Fruit fly (Drosophila melanogaster): ENCODE results near the gene CG14881.
A peak's percentile ranks its signal among the peaks of the same experiment; 100 is the strongest.

Gene CG14881

DNA sequence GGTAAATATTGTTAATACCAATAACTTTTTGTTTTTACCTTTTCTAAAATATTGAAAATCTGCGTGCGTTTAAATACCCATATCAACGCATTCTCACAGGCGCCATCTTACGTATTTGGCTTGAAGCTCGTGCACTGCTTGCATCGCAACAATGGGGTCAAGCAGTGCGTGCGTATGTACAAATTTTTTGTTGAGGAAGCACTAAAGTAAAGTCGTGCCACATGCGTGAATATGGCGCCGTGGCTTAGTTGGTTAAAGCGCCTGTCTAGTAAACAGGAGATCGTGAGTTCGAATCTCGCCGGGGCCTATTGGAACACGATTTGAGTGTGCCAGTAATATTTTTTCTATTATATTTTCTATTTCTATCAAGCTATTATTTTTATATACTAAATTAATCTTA lies 3.0 kb upstream of the CG14881 start:
- peak; percentile 25 for TF ChIP-seq CG17801 (GFP tag; optimal IDR thresholded peaks at IDR 0.05; ENCODE audit: partially characterized antibody)

DNA sequence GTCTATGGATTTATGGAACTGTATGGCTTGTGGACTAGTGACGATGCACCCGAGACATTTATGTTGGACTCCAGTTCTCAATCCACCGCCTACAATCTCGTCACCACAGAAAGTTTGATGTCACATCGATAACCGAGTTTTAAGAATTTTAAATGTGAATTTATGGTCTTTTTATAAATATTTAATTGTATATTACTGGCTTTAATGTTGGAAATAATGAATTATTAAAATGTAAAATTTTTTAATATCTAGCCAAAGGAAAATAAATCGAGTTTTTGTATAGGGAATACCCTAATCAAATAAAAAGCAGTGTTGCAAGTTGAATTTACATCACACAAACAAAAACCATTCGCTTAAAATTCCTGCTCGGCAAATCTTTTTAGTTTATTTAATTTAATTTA lies 2.0 kb upstream of the CG14881 start, which contains the start of gene Fntb:
Fntb (plus strand) TSS at position 334 of the 401 bp plus-strand sequence.
- peak; percentile 79 for TF ChIP-seq CG17801 (GFP tag; optimal IDR thresholded peaks at IDR 0.05; ENCODE audit: partially characterized antibody)

DNA sequence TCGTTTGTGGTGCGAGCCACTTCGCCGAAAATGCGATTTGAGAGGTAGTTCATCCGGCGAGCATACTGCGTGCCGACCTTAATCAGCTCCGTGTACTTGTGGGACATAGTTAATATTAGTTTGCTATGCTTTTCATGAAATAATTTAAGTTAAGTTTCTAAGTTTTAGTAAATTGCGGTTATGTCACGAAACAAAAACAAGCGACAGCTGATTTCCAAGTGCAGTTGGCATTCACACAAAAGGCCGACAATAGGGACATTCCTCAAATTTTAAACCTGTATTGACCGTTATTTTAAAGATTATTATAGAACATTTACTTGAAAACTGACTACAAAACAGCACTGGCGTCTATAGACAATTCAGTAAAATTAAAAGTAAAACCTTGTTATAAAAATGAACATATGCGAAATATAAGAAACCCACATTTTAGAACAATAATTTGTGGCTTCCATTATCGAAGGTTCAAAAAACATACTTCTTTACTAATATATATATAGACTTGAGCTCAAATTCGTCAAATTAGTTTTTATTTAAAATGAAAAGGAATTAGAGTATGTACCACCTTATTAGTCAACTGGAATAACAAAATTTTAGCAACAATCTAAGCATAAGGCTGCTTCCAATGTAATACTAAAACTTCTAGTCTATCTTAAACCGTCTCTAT lies 1.8 kb downstream of the CG14881 start, which contains the start of gene mRpS33:
mRpS33 (minus strand) TSS at position 224 of the 664 bp plus-strand sequence.
- TF ChIP-seq CG17801 (GFP tag; optimal IDR thresholded peaks at IDR 0.05; ENCODE audit: partially characterized antibody) = no peak

DNA sequence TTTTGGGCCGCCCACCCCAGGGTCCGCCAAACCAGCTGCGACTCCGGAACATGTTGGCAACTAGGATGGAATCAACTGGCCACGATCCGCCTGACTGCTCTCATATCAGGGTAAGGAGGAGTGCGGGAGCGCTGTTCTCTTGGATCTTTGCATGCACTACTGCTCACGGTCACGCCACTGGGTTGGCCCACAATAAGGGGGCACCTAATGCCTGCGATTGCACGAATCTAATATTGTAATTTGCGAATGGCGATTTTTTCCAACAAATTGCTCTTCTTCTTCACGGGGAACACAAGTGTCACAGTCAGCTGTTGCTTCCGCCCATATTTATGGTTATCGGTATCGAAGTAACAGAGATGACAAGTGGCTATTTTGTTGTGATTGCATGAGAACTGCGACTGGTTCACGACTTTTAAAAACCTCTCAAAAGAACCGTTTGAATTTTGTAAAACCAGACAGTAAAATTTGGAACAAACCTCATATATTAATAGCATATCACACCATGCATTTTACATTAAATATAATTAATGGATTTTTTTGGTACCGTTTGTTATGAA lies 6.7 kb downstream of the CG14881 start, which contains the start of gene ema:
ema (minus strand) TSS at position 295 of the 557 bp plus-strand sequence.
- peak; percentile 61 for TF ChIP-seq CG17801 (GFP tag; optimal IDR thresholded peaks at IDR 0.05; ENCODE audit: partially characterized antibody)

DNA sequence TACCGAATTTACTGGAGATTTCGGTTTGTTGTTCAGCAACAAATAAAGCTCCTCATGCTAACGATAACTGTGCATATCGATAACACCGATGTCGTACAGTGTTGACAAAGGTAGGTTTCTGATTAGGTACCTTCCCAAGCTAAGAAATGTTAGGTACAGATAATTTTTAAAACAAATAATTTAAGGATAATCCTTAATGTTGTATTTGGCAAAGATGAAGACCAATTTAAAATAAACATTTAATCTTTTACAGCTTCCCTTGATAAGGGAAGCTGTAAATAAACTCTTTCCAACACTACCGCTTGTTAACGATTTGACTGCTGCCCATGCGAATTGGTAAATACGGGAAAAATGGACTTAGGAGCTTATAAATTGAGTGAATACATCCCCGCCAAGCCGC lies 8.2 kb downstream of the CG14881 start, which contains the start of the genes Ttc1 and CG14882:
Ttc1 (minus strand) TSS at position 71 of the 400 bp plus-strand sequence.
CG14882 (plus strand) TSS at position 271 of the 400 bp plus-strand sequence.
- TF ChIP-seq CG17801 (GFP tag; optimal IDR thresholded peaks at IDR 0.05; ENCODE audit: partially characterized antibody) = peak; percentile 87

DNA sequence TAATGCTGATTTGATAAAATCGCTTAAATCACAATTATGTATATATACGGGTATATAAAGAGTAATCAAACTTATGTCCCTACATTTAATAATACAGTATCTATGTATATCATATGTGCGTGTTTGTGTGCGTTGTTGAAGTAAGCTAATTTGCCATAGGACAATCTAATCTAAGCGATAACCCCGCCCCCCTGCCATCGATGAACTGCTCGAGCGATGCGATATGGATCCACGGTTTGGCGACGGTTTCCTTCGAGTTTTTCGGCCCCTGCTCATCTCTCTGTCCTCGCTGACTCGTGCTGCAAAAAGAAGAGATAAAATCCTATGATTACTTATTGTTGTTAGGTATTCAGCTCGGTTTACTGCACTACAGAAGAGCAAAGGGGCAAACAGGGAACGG lies 12.1 kb downstream of the CG14881 start:
- TF ChIP-seq CG17801 (GFP tag; optimal IDR thresholded peaks at IDR 0.05; ENCODE audit: partially characterized antibody) = no peak

DNA sequence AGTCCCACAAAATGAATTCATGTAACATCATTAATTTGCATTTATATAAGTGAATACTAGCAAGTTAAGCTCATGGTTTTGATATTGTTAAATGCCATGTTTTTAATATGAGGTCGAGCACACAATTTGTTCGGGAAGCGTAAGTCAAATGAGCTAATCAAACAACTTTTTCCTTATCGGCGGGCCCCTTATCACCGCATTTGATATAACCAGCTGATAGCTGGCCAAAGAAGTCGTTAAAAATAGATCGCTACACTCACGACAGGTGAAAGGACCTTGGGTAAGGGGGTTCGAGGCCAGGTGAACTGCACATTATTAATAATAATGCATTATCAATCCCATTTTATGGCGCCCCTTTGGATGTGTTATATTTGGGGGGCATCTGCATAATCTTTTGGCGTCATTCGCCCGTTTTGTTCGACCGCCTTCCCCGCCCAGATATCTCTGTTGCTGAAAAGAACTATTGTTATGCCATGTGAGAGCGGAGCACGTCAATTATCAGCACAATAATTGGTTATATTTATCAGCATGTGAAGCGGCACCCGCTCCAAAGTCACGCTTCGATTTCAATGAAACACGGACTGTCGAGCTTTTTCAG lies 12.8 kb downstream of the CG14881 start:
- no peak for TF ChIP-seq CG17801 (GFP tag; optimal IDR thresholded peaks at IDR 0.05; ENCODE audit: partially characterized antibody)

- peak; percentile 15 for TF ChIP-seq CG17801 (GFP tag; optimal IDR thresholded peaks at IDR 0.05; ENCODE audit: partially characterized antibody)
These were observed 13.9 kb downstream of the CG14881 start for dm6 chr3R:16448378-16449134.

- TF ChIP-seq CG17801 (GFP tag; optimal IDR thresholded peaks at IDR 0.05; ENCODE audit: partially characterized antibody) = peak; percentile 95
These were observed 14.7 kb downstream of the CG14881 start for dm6 chr3R:16449187-16449973.

- peak; percentile 39 for TF ChIP-seq CG17801 (GFP tag; optimal IDR thresholded peaks at IDR 0.05; ENCODE audit: partially characterized antibody)
These were observed 18.4 kb downstream of the CG14881 start for dm6 chr3R:16452954-16453587.

DNA sequence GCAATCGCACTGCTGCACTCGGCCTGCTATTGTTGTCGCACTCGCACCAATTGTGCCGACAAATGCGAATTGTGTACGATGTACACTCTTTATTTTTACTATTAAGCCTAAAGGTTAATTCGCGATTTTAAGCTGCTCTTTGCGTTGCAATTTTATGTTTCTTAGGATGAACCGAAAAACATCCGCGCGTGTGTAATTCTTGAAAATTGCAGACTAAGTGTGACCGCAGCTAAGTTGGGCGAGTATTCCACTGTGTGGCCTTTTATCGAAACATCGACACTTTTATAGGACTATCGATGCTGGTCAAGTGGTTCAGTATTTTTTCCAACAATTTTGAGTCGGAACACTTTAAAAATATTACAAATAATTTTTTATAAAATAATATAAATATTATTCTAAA lies 18.9 kb downstream of the CG14881 start, which contains the start of gene Pak3:
Pak3 (minus strand) TSS at position 225 of the 400 bp plus-strand sequence.
- TF ChIP-seq CG17801 (GFP tag; optimal IDR thresholded peaks at IDR 0.05; ENCODE audit: partially characterized antibody) = peak; percentile 1

DNA sequence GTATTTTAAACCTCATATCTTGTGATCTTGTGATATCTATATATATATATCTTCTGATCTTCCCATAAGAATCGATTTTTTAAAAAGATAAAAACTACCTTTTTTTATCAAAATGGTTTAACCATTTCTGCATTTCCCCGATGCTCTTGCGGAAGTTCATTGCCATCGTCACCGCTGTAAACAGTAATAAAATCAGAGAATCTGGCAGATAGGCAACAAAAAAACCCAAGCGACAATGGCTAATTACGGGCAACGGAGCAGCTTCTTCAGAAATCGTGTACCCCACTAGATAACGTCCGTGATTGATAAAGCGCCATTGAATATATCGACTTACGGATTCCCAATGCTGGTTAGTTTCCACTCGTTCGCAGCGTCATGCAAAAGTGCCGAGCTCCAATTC lies 19.5 kb downstream of the CG14881 start, which contains the start of gene CG10405:
CG10405 (plus strand) TSS at position 301 of the 400 bp plus-strand sequence.
- TF ChIP-seq CG17801 (GFP tag; optimal IDR thresholded peaks at IDR 0.05; ENCODE audit: partially characterized antibody) = no peak

dm6 chr3R:16455875-16456274 lies 21.2 kb downstream of the CG14881 start, which contains the start of gene CG14883:
Gene CG14883 (plus strand): TSS chr3R:16456052.
- TF ChIP-seq CG17801 (GFP tag; optimal IDR thresholded peaks at IDR 0.05; ENCODE audit: partially characterized antibody) = no peak

- no peak for TF ChIP-seq CG17801 (GFP tag; optimal IDR thresholded peaks at IDR 0.05; ENCODE audit: partially characterized antibody)
These were observed 21.9 kb downstream of the CG14881 start for dm6 chr3R:16456607-16457006.
